Worm (Caenorhabditis elegans) whole organism, L1 larva: ENCODE measurements around the gene F01G10.6.

Experiments
- Y116A8C.19 ChIP-seq: sonication (generic microtip); optimal IDR thresholded peaks from 2 replicates; lab custom pipeline; 2016; ENCODE audit warnings: missing compliant biosample characterization, missing genetic modification characterization, borderline replicate concordance
- ceh-8 ChIP-seq: fragments of 200-800 bp; sonication (Bioruptor generic); optimal IDR thresholded peaks from 2 replicates; lab custom pipeline; 2018; ENCODE audit warnings: mild to moderate bottlenecking, missing genetic modification characterization, moderate library complexity, missing compliant biosample characterization
- ceh-90 ChIP-seq: sonication (generic microtip); optimal IDR thresholded peaks from 2 replicates; lab custom pipeline; 2016; ENCODE audit warnings: missing genetic modification characterization, missing compliant biosample characterization
- fos-1 ChIP-seq: fragments of 150-350 bp; optimal IDR thresholded peaks from 2 replicates; lab custom pipeline; 2014; ENCODE audit warnings: missing biosample characterization, missing genetic modification characterization
- mep-1 ChIP-seq: fragments of 150-350 bp; optimal IDR thresholded peaks from 2 replicates; lab custom pipeline; 2014; ENCODE audit warnings: missing biosample characterization, missing genetic modification characterization
- nhr-237 ChIP-seq: fragments of 150-350 bp; optimal IDR thresholded peaks from 2 replicates; lab custom pipeline; 2014; ENCODE audit warnings: missing biosample characterization, missing genetic modification characterization
- nhr-47 ChIP-seq: sonication (generic microtip); optimal IDR thresholded peaks from 2 replicates; lab custom pipeline; 2016; ENCODE audit warnings: mild to moderate bottlenecking, missing genetic modification characterization, moderate library complexity, missing compliant biosample characterization
- skn-1 ChIP-seq: fragments of 150-350 bp; optimal IDR thresholded peaks from 2 replicates; lab custom pipeline; 2014; ENCODE audit warnings: missing biosample characterization, missing genetic modification characterization
- swsn-7 ChIP-seq: sonication (generic microtip); optimal IDR thresholded peaks from 2 replicates; lab custom pipeline; 2016; ENCODE audit warnings: missing genetic modification characterization, missing compliant biosample characterization

- TF ChIP-seq nhr-237 (tag; lab: Kevin White, UChicago) (no peak), fos-1 (no peak), skn-1 (tag; lab: Kevin White, UChicago) (no peak), Y116A8C.19 (tag; lab: Kevin White, UChicago) (no peak), mep-1 (tag; lab: Kevin White, UChicago) (no peak), ceh-8 (GFP tag; lab: Kevin White, UChicago) (no peak), nhr-47 (no peak), ceh-90 (tag; lab: Kevin White, UChicago) (no peak), swsn-7 (tag; lab: Kevin White, UChicago) (no peak)
These were observed 7.9 kb upstream of the F01G10.6 start, which contains the start of gene ech-9 for ce11 chrIV:10235279-10235829.
